Fruit fly (Drosophila melanogaster) whole organism, embryonic: ENCODE results near the gene CG1965.

Experiments used
- Atf3 ChIP-seq: fragments of 200-800 bp; sonication (Bioruptor generic); optimal IDR thresholded peaks from 3 replicates; lab custom pipeline; 2016; ENCODE audit warnings: missing biosample characterization, missing genetic modification characterization
- BtbVII ChIP-seq: fragments of 200-800 bp; sonication (Bioruptor generic); optimal IDR thresholded peaks from 3 replicates; lab custom pipeline; 2017; ENCODE audit warnings: missing biosample characterization, mild to moderate bottlenecking, missing genetic modification characterization
- CG12769 ChIP-seq: fragments of 200-800 bp; sonication (Bioruptor generic); optimal IDR thresholded peaks from 2 replicates; lab custom pipeline; 2019; ENCODE audit warnings: missing biosample characterization, mild to moderate bottlenecking, missing genetic modification characterization, moderate library complexity
- CG15479 ChIP-seq: fragments of 200-800 bp; sonication (Bioruptor generic); optimal IDR thresholded peaks from 3 replicates; lab custom pipeline; 2019; ENCODE audit warnings: missing biosample characterization, mild to moderate bottlenecking, missing genetic modification characterization, moderate library complexity
- CG1602 ChIP-seq: fragments of 200-800 bp; sonication (Bioruptor generic); optimal IDR thresholded peaks from 3 replicates; lab custom pipeline; 2016; ENCODE audit warnings: missing biosample characterization, missing genetic modification characterization
- CG16815 ChIP-seq: fragments of 200-800 bp; sonication (Bioruptor generic); optimal IDR thresholded peaks from 3 replicates; lab custom pipeline; 2017; ENCODE audit warnings: missing biosample characterization, mild to moderate bottlenecking, missing genetic modification characterization
- CG2678 ChIP-seq: fragments of 200-800 bp; sonication (Bioruptor generic); optimal IDR thresholded peaks from 3 replicates; lab custom pipeline; 2019; ENCODE audit warnings: missing biosample characterization, mild to moderate bottlenecking, missing genetic modification characterization, moderate library complexity
- CG2712 ChIP-seq: fragments of 200-800 bp; optimal IDR thresholded peaks from 3 replicates; lab custom pipeline; 2019; ENCODE audit warnings: missing biosample characterization, mild to moderate bottlenecking, missing genetic modification characterization, moderate library complexity
- CG30403 ChIP-seq: fragments of 200-800 bp; sonication (Bioruptor generic); optimal IDR thresholded peaks from 3 replicates; lab custom pipeline; 2016; ENCODE audit warnings: missing biosample characterization, missing genetic modification characterization
- CG3163 ChIP-seq: fragments of 200-800 bp; sonication (Bioruptor generic); optimal IDR thresholded peaks from 3 replicates; lab custom pipeline; 2016; ENCODE audit warnings: missing biosample characterization, missing genetic modification characterization
- CG34376 ChIP-seq: fragments of 200-800 bp; sonication (Bioruptor generic); optimal IDR thresholded peaks from 2 replicates; lab custom pipeline; 2018; ENCODE audit warnings: missing biosample characterization, mild to moderate bottlenecking, missing genetic modification characterization
- CG3847 ChIP-seq: fragments of 200-800 bp; sonication (Bioruptor generic); IDR thresholded peaks from 2 replicates; pipeline ENCODE4 v1.3.6; 2022; ENCODE audit warnings: missing biosample characterization, missing genetic modification characterization
- CG4360 ChIP-seq: fragments of 200-800 bp; sonication (Bioruptor generic); IDR thresholded peaks from 2 replicates; pipeline ENCODE4 v1.3.6; 2022; ENCODE audit warnings: missing biosample characterization, missing genetic modification characterization
- CG6683 ChIP-seq: fragments of 200-800 bp; sonication (Bioruptor generic); optimal IDR thresholded peaks from 2 replicates; lab custom pipeline; 2017; ENCODE audit warnings: missing biosample characterization, mild to moderate bottlenecking, missing genetic modification characterization, missing genetic modification reagents
- CG7372 ChIP-seq: fragments of 200-800 bp; sonication (Bioruptor generic); IDR thresholded peaks from 2 replicates; pipeline ENCODE4 v1.3.6; 2022; ENCODE audit warnings: missing biosample characterization, missing genetic modification characterization
- CG8281 ChIP-seq: fragments of 200-800 bp; sonication (Bioruptor generic); optimal IDR thresholded peaks from 2 replicates; lab custom pipeline; 2018; ENCODE audit warnings: missing biosample characterization, mild to moderate bottlenecking, missing genetic modification characterization, moderate library complexity
- CG8924 ChIP-seq: fragments of 200-800 bp; optimal IDR thresholded peaks from 3 replicates; lab custom pipeline; 2019; ENCODE audit warnings: missing biosample characterization, mild to moderate bottlenecking, missing genetic modification characterization, moderate library complexity
- CG8944 ChIP-seq: fragments of 200-800 bp; sonication (Bioruptor generic); optimal IDR thresholded peaks from 3 replicates; lab custom pipeline; 2016; ENCODE audit warnings: missing biosample characterization, missing genetic modification characterization
- CG9876 ChIP-seq: fragments of 200-800 bp; sonication (Bioruptor generic); optimal IDR thresholded peaks from 2 replicates; lab custom pipeline; 2016; ENCODE audit warnings: missing biosample characterization, missing genetic modification characterization
- CrebB ChIP-seq: fragments of 200-800 bp; sonication (Bioruptor generic); optimal IDR thresholded peaks from 3 replicates; lab custom pipeline; 2018; ENCODE audit warnings: missing biosample characterization, mild to moderate bottlenecking, missing genetic modification characterization
- Deaf1 ChIP-seq: fragments of 200-800 bp; optimal IDR thresholded peaks from 3 replicates; lab custom pipeline; 2019; ENCODE audit warnings: missing biosample characterization, mild to moderate bottlenecking, missing genetic modification characterization, moderate library complexity
- Dll ChIP-seq: fragments of 200-800 bp; sonication (Bioruptor generic); IDR thresholded peaks from 4 replicates; pipeline ENCODE4 v1.3.6; 2022; ENCODE audit warnings: missing biosample characterization, missing genetic modification characterization; ENCODE audit not compliant: partially characterized antibody
- Doc2 ChIP-seq: fragments of 200-800 bp; sonication (Bioruptor generic); IDR thresholded peaks from 2 replicates; pipeline ENCODE4 v1.3.6; 2022; ENCODE audit warnings: missing biosample characterization, missing genetic modification characterization
- HLH54F ChIP-seq: fragments of 200-800 bp; sonication (Bioruptor generic); optimal IDR thresholded peaks from 3 replicates; lab custom pipeline; 2016; ENCODE audit warnings: missing biosample characterization, missing genetic modification characterization
- HmgZ ChIP-seq: fragments of 200-800 bp; sonication (Bioruptor generic); optimal IDR thresholded peaks from 2 replicates; lab custom pipeline; 2018; ENCODE audit warnings: missing biosample characterization, mild to moderate bottlenecking, missing genetic modification characterization
- Hmr ChIP-seq: fragments of 200-800 bp; sonication (Bioruptor generic); optimal IDR thresholded peaks from 3 replicates; lab custom pipeline; 2017; ENCODE audit warnings: mild to moderate bottlenecking, missing biosample characterization, missing genetic modification reagents, missing genetic modification characterization
- Hr78 ChIP-seq, 2 experiments: fragments of 200-800 bp in 1 of 2; fragments of >200 bp in 1 of 2; sonication (Bioruptor generic) in 1 of 2; optimal IDR thresholded peaks; 2 replicates each; lab custom pipeline; 2017 to 2019; ENCODE audit warnings: missing biosample characterization in 2 of 2, missing genetic modification characterization in 2 of 2, mild to moderate bottlenecking in 1 of 2, moderate library complexity in 1 of 2
- Kr ChIP-seq: fragments of 200-800 bp; sonication (Bioruptor generic); optimal IDR thresholded peaks from 2 replicates; lab custom pipeline; 2017; ENCODE audit warnings: missing biosample characterization, mild to moderate bottlenecking, missing genetic modification characterization
- Nf-YA ChIP-seq: fragments of 200-800 bp; sonication (Bioruptor generic); IDR thresholded peaks from 2 replicates; pipeline ENCODE4 v1.3.6; 2022; ENCODE audit warnings: missing biosample characterization, missing genetic modification characterization
- Tbp ChIP-seq: fragments of >200 bp; optimal IDR thresholded peaks from 2 replicates; lab custom pipeline; 2018; ENCODE audit warnings: missing biosample characterization, missing genetic modification characterization
- bab2 ChIP-seq: fragments of 200-800 bp; sonication (Bioruptor generic); optimal IDR thresholded peaks from 2 replicates; lab custom pipeline; 2016; ENCODE audit warnings: missing biosample characterization, missing genetic modification characterization
- bcd ChIP-seq: fragments of 200-800 bp; sonication (Bioruptor generic); optimal IDR thresholded peaks from 2 replicates; lab custom pipeline; 2017; ENCODE audit warnings: missing biosample characterization, mild to moderate bottlenecking, missing genetic modification characterization
- cas ChIP-seq: fragments of 200-800 bp; sonication (Bioruptor generic); IDR thresholded peaks from 2 replicates; pipeline ENCODE4 v1.3.6; 2022; ENCODE audit warnings: missing biosample characterization, missing genetic modification characterization
- cg ChIP-seq: fragments of 200-800 bp; sonication (Bioruptor generic); optimal IDR thresholded peaks from 3 replicates; lab custom pipeline; 2019; ENCODE audit warnings: missing biosample characterization, mild to moderate bottlenecking, missing genetic modification characterization, moderate library complexity
- chif ChIP-seq, 2 experiments: fragments of 200-800 bp; sonication (Bioruptor generic); optimal IDR thresholded peaks; 3 replicates each; lab custom pipeline; 2016; ENCODE audit warnings: missing biosample characterization in 2 of 2, missing genetic modification characterization in 2 of 2
- esg ChIP-seq: fragments of 200-800 bp; sonication (Bioruptor generic); conservative IDR thresholded peaks from 2 replicates; pipeline ENCODE4 v1.3.6; 2022; ENCODE audit warnings: missing biosample characterization, missing genetic modification characterization
- ewg ChIP-seq: fragments of 200-800 bp; sonication (Bioruptor generic); optimal IDR thresholded peaks from 3 replicates; lab custom pipeline; 2017; ENCODE audit warnings: mild to moderate bottlenecking, missing biosample characterization, missing genetic modification reagents, missing genetic modification characterization
- fd96Cb ChIP-seq: fragments of 200-800 bp; sonication (Bioruptor generic); optimal IDR thresholded peaks from 2 replicates; lab custom pipeline; 2018; ENCODE audit warnings: missing biosample characterization, mild to moderate bottlenecking, missing genetic modification characterization, moderate library complexity
- fru ChIP-seq: fragments of >200 bp; optimal IDR thresholded peaks from 2 replicates; lab custom pipeline; 2017
- gce ChIP-seq: fragments of 200-800 bp; sonication (Bioruptor generic); IDR thresholded peaks from 3 replicates; pipeline ENCODE4 v1.3.6; 2022; ENCODE audit warnings: missing biosample characterization, missing genetic modification characterization
- mld ChIP-seq: fragments of 200-800 bp; sonication (Bioruptor generic); IDR thresholded peaks from 3 replicates; pipeline ENCODE4 v1.3.6; 2022; ENCODE audit warnings: missing biosample characterization, missing genetic modification characterization; ENCODE audit not compliant: partially characterized antibody
- odd ChIP-seq: fragments of 200-800 bp; sonication (Bioruptor generic); optimal IDR thresholded peaks from 2 replicates; lab custom pipeline; 2017; ENCODE audit warnings: missing biosample characterization, mild to moderate bottlenecking, missing genetic modification characterization
- sd ChIP-seq: fragments of 200-800 bp; sonication (Bioruptor generic); optimal IDR thresholded peaks from 3 replicates; lab custom pipeline; 2018; ENCODE audit warnings: missing biosample characterization, mild to moderate bottlenecking, missing genetic modification characterization, moderate library complexity
- sens ChIP-seq: fragments of 200-800 bp; sonication (Bioruptor generic); peaks from one replicate; lab custom pipeline; 2016; ENCODE audit warnings: missing biosample characterization, missing genetic modification characterization
- stc ChIP-seq: fragments of 200-800 bp; sonication (Bioruptor generic); IDR thresholded peaks from 2 replicates; pipeline ENCODE4 v1.3.6; 2022; ENCODE audit warnings: missing biosample characterization, missing genetic modification characterization
- tap ChIP-seq: fragments of 200-800 bp; optimal IDR thresholded peaks from 3 replicates; lab custom pipeline; 2019; ENCODE audit warnings: missing biosample characterization, mild to moderate bottlenecking, missing genetic modification characterization, moderate library complexity
- twi ChIP-seq: fragments of 200-800 bp; optimal IDR thresholded peaks from 2 replicates; lab custom pipeline; 2019; ENCODE audit warnings: missing biosample characterization, mild to moderate bottlenecking, missing genetic modification characterization, moderate library complexity
- wor ChIP-seq: fragments of 200-800 bp; sonication (Bioruptor generic); IDR thresholded peaks from 2 replicates; pipeline ENCODE4 v1.3.6; 2022; ENCODE audit warnings: missing biosample characterization, missing genetic modification characterization
- zfh2 ChIP-seq: fragments of 200-800 bp; sonication (Bioruptor generic); optimal IDR thresholded peaks from 2 replicates; lab custom pipeline; 2016; ENCODE audit warnings: missing biosample characterization, missing genetic modification characterization

The CG1965 gene

dm6 chr3R:7059015-7059414, 8.2 kb upstream of the CG1965 start, which contains the start of gene dj:
Gene dj, plus strand, starts transcription at chr3R:7059315.
- no peak for TF ChIP-seq fru (lab: Kevin White, UChicago)
- TF ChIP-seq mld = no peak
- no peak for TF ChIP-seq CrebB (tag; lab: Kevin White, UChicago)
- TF ChIP-seq ewg = no peak
- TF ChIP-seq CG34376 (GFP tag; lab: Kevin White, UChicago) = no peak
- no peak for TF ChIP-seq CG8944 (GFP tag; lab: Kevin White, UChicago)
- TF ChIP-seq CG16815 (GFP tag; lab: Kevin White, UChicago) = no peak
- TF ChIP-seq CG6683 = no peak
- no peak for TF ChIP-seq Atf3 (GFP tag; lab: Kevin White, UChicago)
- no peak for TF ChIP-seq cas

DNA sequence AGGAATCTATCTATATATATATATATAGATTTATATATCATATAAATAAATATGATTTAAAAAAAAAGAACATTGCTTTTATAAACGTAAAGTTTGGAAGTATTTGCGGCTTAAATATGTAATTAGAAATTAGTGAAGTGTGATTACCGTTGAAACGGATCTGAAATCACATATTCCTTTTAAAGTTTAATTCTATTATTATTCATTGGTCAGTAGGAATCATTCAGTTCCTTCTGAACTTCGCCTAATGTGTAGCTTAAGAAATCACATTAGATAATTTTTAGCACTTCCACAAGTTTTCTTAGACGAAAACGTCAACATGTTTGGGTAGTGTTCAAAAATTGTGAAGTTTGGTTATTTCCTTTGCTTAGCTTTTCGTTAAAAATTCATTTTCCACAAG, 6.7 kb upstream of the CG1965 start, which contains the start of gene djl:
Gene djl (plus strand): TSS at position 301 of the 400 bp plus-strand sequence.
- no peak for TF ChIP-seq CG7372 (GFP tag; lab: Robert Waterston, UW)
- TF ChIP-seq HLH54F = no peak
- no peak for TF ChIP-seq stc (GFP tag; lab: Robert Waterston, UW)
- no peak for TF ChIP-seq CG9876 (GFP tag; lab: Kevin White, UChicago)
- no peak for TF ChIP-seq gce
- no peak for TF ChIP-seq CG1602
- no peak for TF ChIP-seq CG8281 (tag; lab: Kevin White, UChicago)
- no peak for TF ChIP-seq CG3163 (GFP tag; lab: Kevin White, UChicago)
- no peak for TF ChIP-seq cg (GFP tag; lab: Kevin White, UChicago)
- no peak for TF ChIP-seq Hmr (GFP tag; lab: Kevin White, UChicago)
- no peak for TF ChIP-seq fd96Cb
- no peak for TF ChIP-seq CG30403
- no peak for TF ChIP-seq CrebB (tag; lab: Kevin White, UChicago)
- TF ChIP-seq esg (GFP tag; lab: Robert Waterston, UW) = no peak
- TF ChIP-seq BtbVII (GFP tag; lab: Kevin White, UChicago) = no peak
- no peak for TF ChIP-seq Doc2
- TF ChIP-seq wor (GFP tag; lab: Robert Waterston, UW) = no peak

- TF ChIP-seq CG4360 (GFP tag; lab: Robert Waterston, UW) = no peak
- no peak for TF ChIP-seq CG2678
- no peak for TF ChIP-seq twi (tag; lab: Kevin White, UChicago)
- no peak for TF ChIP-seq Kr (GFP tag; lab: Kevin White, UChicago)
- TF ChIP-seq chif (GFP tag; optimal IDR thresholded peaks at IDR 0.05; lab: Kevin White, UChicago) = no peak
- no peak for TF ChIP-seq Nf-YA (GFP tag; lab: Robert Waterston, UW)
- no peak for TF ChIP-seq sens (GFP tag; lab: Kevin White, UChicago)
Observed at dm6 chr3R:7061875-7062274, 5.3 kb upstream of the CG1965 start, which contains the start of gene Mst84B. Gene Mst84B, plus strand, starts transcription at chr3R:7062175.

DNA sequence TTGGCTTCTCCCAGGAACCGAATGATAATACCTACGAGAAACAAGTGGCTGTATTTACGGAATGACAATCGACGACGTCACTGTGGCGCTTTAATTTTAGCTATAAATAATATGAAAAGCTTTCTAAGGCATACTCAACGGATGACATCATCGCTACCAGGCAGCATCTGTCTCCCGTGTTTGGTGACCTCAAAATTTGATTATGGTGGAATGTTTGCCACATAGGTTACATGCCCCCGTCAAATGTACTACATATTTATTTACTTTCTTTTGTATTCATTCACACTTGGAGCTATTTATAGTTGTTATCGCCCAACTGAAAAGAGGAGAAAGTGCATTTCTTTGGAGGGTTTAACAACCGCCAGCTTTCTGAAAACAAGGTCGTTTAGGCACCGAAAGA, 934 bp upstream of the CG1965 start:
- TF ChIP-seq CG2712 (tag; lab: Kevin White, UChicago) = no peak
- no peak for TF ChIP-seq HLH54F
- no peak for TF ChIP-seq tap (tag; lab: Kevin White, UChicago)
- peak; percentile 35 for TF ChIP-seq CG12769 (tag; lab: Kevin White, UChicago)
- no peak for TF ChIP-seq bcd (GFP tag; lab: Kevin White, UChicago)
- no peak for TF ChIP-seq CG3847 (GFP tag; lab: Robert Waterston, UW)
- no peak for TF ChIP-seq Deaf1
- no peak for TF ChIP-seq CG8924 (tag; lab: Kevin White, UChicago)
- TF ChIP-seq Dll (GFP tag; lab: Robert Waterston, UW) = no peak
- TF ChIP-seq Tbp (GFP tag; lab: Kevin White, UChicago) = no peak
- TF ChIP-seq CG15479 = no peak
- peak; percentile 4 for TF ChIP-seq CG8281 (tag; lab: Kevin White, UChicago)
- TF ChIP-seq sd (tag; lab: Kevin White, UChicago) = peak; percentile 89
- TF ChIP-seq Kr (GFP tag; lab: Kevin White, UChicago) = no peak
- no peak for TF ChIP-seq zfh2
- no peak for TF ChIP-seq HmgZ
- no peak for TF ChIP-seq bab2 (GFP tag; lab: Kevin White, UChicago)
- no peak for TF ChIP-seq odd (GFP tag; lab: Kevin White, UChicago)
- TF ChIP-seq Hr78 (GFP tag; optimal IDR thresholded peaks at IDR 0.05; lab: Kevin White, UChicago) = peak in 1 of 2 experiments; percentile 72
